Worm (Caenorhabditis elegans) whole organism, mixed stage, embryonic: ENCODE measurements around the gene cutl-26.

Source experiments
- bed-3 ChIP-seq: fragments of 200-800 bp; sonication (Bioruptor generic); optimal IDR thresholded peaks from 3 replicates; lab custom pipeline; 2018; ENCODE audit warnings: mild to moderate bottlenecking, missing genetic modification characterization, moderate library complexity, missing compliant biosample characterization
- nhr-237 ChIP-seq: fragments of 150-350 bp; optimal IDR thresholded peaks from 2 replicates; lab custom pipeline; 2014; ENCODE audit warnings: missing biosample characterization, missing genetic modification characterization
- nhr-28 ChIP-seq: fragments of 150-350 bp; optimal IDR thresholded peaks from 2 replicates; lab custom pipeline; 2014; ENCODE audit warnings: missing biosample characterization, missing genetic modification characterization
- nhr-76 ChIP-seq: sonication (generic microtip); optimal IDR thresholded peaks from 2 replicates; lab custom pipeline; 2017; ENCODE audit warnings: missing biosample characterization, missing genetic modification characterization
- snpc-4 ChIP-seq: fragments of 150-350 bp; optimal IDR thresholded peaks from 2 replicates; lab custom pipeline; 2014; ENCODE audit warnings: missing biosample characterization, missing genetic modification characterization
- unc-39 ChIP-seq: fragments of 150-350 bp; optimal IDR thresholded peaks from 2 replicates; lab custom pipeline; 2014; ENCODE audit warnings: missing biosample characterization, missing genetic modification characterization
- ztf-11 ChIP-seq: fragments of 150-350 bp; optimal IDR thresholded peaks from 2 replicates; lab custom pipeline; 2014; ENCODE audit warnings: missing biosample characterization, missing genetic modification characterization

DNA sequence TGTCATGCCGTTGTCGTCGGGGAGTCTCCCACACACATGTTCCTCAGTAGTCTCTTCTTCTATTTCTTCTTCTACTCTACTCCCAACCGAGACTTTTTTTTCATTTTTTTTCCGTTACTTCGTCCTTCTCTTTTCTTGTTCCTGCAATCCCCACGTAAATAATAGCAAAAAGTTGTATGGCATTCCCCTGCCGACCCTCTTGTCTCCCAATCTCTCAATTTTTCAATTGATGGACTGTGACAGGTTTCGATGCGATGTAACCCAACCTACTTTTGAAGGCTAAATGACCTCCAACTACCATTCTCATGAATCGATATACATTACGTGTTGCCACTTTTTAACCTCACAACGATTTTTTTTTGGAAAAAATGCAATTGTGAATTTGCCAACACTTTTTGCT lies 43.4 kb downstream of the cutl-26 start:
- TF ChIP-seq snpc-4 (tag; lab: Kevin White, UChicago) = no peak
- no peak for TF ChIP-seq unc-39 (tag; lab: Kevin White, UChicago)
- no peak for TF ChIP-seq nhr-237 (tag; lab: Kevin White, UChicago)
- no peak for TF ChIP-seq ztf-11 (tag; lab: Kevin White, UChicago)
- no peak for TF ChIP-seq nhr-28 (tag; lab: Kevin White, UChicago)
- no peak for TF ChIP-seq bed-3 (GFP tag; lab: Kevin White, UChicago)
- TF ChIP-seq nhr-76 (tag; lab: Kevin White, UChicago) = no peak
